Fruit fly (Drosophila melanogaster) whole organism, embryonic: ENCODE measurements around the gene Neurl4.
A peak's percentile ranks its signal among the peaks of the same experiment; 100 is the strongest.

Source experiments
- Asciz ChIP-seq: fragments of 200-800 bp; sonication (Bioruptor generic); optimal IDR thresholded peaks from 2 replicates; lab custom pipeline; 2017; ENCODE audit warnings: missing biosample characterization, mild to moderate bottlenecking, missing genetic modification characterization, missing genetic modification reagents
- Atf3 ChIP-seq: fragments of 200-800 bp; sonication (Bioruptor generic); optimal IDR thresholded peaks from 3 replicates; lab custom pipeline; 2016; ENCODE audit warnings: missing biosample characterization, missing genetic modification characterization
- BEAF-32 ChIP-seq: fragments of 200-800 bp; sonication (Bioruptor generic); optimal IDR thresholded peaks from 3 replicates; lab custom pipeline; 2017; ENCODE audit warnings: missing biosample characterization, missing genetic modification characterization, mild to moderate bottlenecking, moderate library complexity, missing genetic modification reagents
- Blimp-1 ChIP-seq: fragments of 200-800 bp; sonication (Bioruptor generic); optimal IDR thresholded peaks from 3 replicates; lab custom pipeline; 2018; ENCODE audit warnings: missing biosample characterization, missing genetic modification characterization, mild to moderate bottlenecking, moderate library complexity, missing genetic modification reagents
- CG10274 ChIP-seq: fragments of 200-800 bp; sonication (Bioruptor generic); optimal IDR thresholded peaks from 3 replicates; lab custom pipeline; 2017; ENCODE audit warnings: missing biosample characterization, mild to moderate bottlenecking, missing genetic modification characterization
- CG10431 ChIP-seq: fragments of 200-800 bp; sonication (Bioruptor generic); optimal IDR thresholded peaks from 3 replicates; lab custom pipeline; 2018; ENCODE audit warnings: missing biosample characterization, mild to moderate bottlenecking, missing genetic modification characterization
- CG10979 ChIP-seq: fragments of 200-800 bp; sonication (Bioruptor generic); optimal IDR thresholded peaks from 2 replicates; lab custom pipeline; 2018; ENCODE audit warnings: missing biosample characterization, mild to moderate bottlenecking, missing genetic modification characterization, moderate library complexity
- CG15011 ChIP-seq: fragments of 200-800 bp; sonication (Bioruptor generic); optimal IDR thresholded peaks from 3 replicates; lab custom pipeline; 2018; ENCODE audit warnings: missing biosample characterization, mild to moderate bottlenecking, missing genetic modification characterization
- CG18262 ChIP-seq: fragments of 200-800 bp; optimal IDR thresholded peaks from 3 replicates; lab custom pipeline; 2019; ENCODE audit warnings: missing biosample characterization, mild to moderate bottlenecking, missing genetic modification characterization, moderate library complexity
- CG18619 ChIP-seq: fragments of 200-800 bp; sonication (Bioruptor generic); optimal IDR thresholded peaks from 3 replicates; lab custom pipeline; 2017; ENCODE audit warnings: missing biosample characterization, mild to moderate bottlenecking, missing genetic modification characterization
- CG2120 ChIP-seq: fragments of 200-800 bp; sonication (Bioruptor generic); optimal IDR thresholded peaks from 3 replicates; lab custom pipeline; 2016; ENCODE audit warnings: missing biosample characterization, missing genetic modification characterization
- CG2678 ChIP-seq: fragments of 200-800 bp; sonication (Bioruptor generic); optimal IDR thresholded peaks from 3 replicates; lab custom pipeline; 2019; ENCODE audit warnings: missing biosample characterization, mild to moderate bottlenecking, missing genetic modification characterization, moderate library complexity
- CG2712 ChIP-seq: fragments of 200-800 bp; optimal IDR thresholded peaks from 3 replicates; lab custom pipeline; 2019; ENCODE audit warnings: missing biosample characterization, mild to moderate bottlenecking, missing genetic modification characterization, moderate library complexity
- CG32767 ChIP-seq: fragments of 200-800 bp; sonication (Bioruptor generic); IDR thresholded peaks from 2 replicates; pipeline ENCODE4 v1.3.6; 2022; ENCODE audit warnings: missing biosample characterization, missing genetic modification characterization
- CG34422 ChIP-seq: fragments of 200-800 bp; sonication (Bioruptor generic); IDR thresholded peaks from 3 replicates; pipeline ENCODE4 v1.3.6; 2022; ENCODE audit warnings: missing biosample characterization, missing genetic modification characterization
- CG3726 ChIP-seq: fragments of 200-800 bp; sonication (Bioruptor generic); IDR thresholded peaks from 3 replicates; pipeline ENCODE4, ENCODE4 v1.3.6; 2022; ENCODE audit warnings: missing biosample characterization, missing genetic modification characterization
- CG4707 ChIP-seq: fragments of 200-800 bp; sonication (Bioruptor generic); optimal IDR thresholded peaks from 2 replicates; lab custom pipeline; 2018; ENCODE audit warnings: missing biosample characterization, mild to moderate bottlenecking, missing genetic modification characterization, moderate library complexity
- CG6854 ChIP-seq: fragments of 200-800 bp; sonication (Bioruptor generic); optimal IDR thresholded peaks from 3 replicates; lab custom pipeline; 2017; ENCODE audit warnings: missing biosample characterization, mild to moderate bottlenecking, missing genetic modification characterization
- CG8478 ChIP-seq: fragments of >200 bp; optimal IDR thresholded peaks from 2 replicates; lab custom pipeline; 2018
- CG9215 ChIP-seq: fragments of 200-800 bp; sonication (Bioruptor generic); IDR thresholded peaks from 2 replicates; pipeline ENCODE4 v1.3.6; 2022; ENCODE audit warnings: missing biosample characterization, missing genetic modification characterization
- CTCF ChIP-seq: fragments of 200-800 bp; sonication (Bioruptor generic); optimal IDR thresholded peaks from 2 replicates; lab custom pipeline; 2017; ENCODE audit warnings: missing biosample characterization, mild to moderate bottlenecking, missing genetic modification characterization, moderate library complexity
- D19B ChIP-seq: fragments of 200-800 bp; sonication (Bioruptor generic); optimal IDR thresholded peaks from 2 replicates; lab custom pipeline; 2017; ENCODE audit warnings: missing biosample characterization, mild to moderate bottlenecking, missing genetic modification characterization
- Drgx ChIP-seq: fragments of 200-800 bp; sonication (Bioruptor generic); IDR thresholded peaks from 2 replicates; pipeline ENCODE4 v1.3.6; 2022; ENCODE audit warnings: missing biosample characterization, missing genetic modification characterization
- HHEX ChIP-seq: fragments of 200-800 bp; sonication (Bioruptor generic); optimal IDR thresholded peaks from 3 replicates; lab custom pipeline; 2017; ENCODE audit warnings: missing biosample characterization, mild to moderate bottlenecking, missing genetic modification characterization, missing genetic modification reagents
- Hr39 ChIP-seq: fragments of >200 bp; optimal IDR thresholded peaks from 2 replicates; lab custom pipeline; 2017
- Lim3 ChIP-seq: fragments of 200-800 bp; sonication (Bioruptor generic); IDR thresholded peaks from 2 replicates; pipeline ENCODE4 v1.3.6; 2022; ENCODE audit warnings: missing biosample characterization, missing genetic modification characterization
- MESR4 ChIP-seq: fragments of 200-800 bp; sonication (Bioruptor generic); optimal IDR thresholded peaks from 2 replicates; lab custom pipeline; 2018; ENCODE audit warnings: missing biosample characterization, mild to moderate bottlenecking, missing genetic modification characterization, moderate library complexity
- NFAT ChIP-seq: fragments of 200-800 bp; sonication (Bioruptor generic); IDR thresholded peaks from 2 replicates; pipeline ENCODE4 v1.3.6; 2022; ENCODE audit warnings: missing biosample characterization, missing genetic modification characterization
- Nf-YA ChIP-seq: fragments of 200-800 bp; sonication (Bioruptor generic); IDR thresholded peaks from 2 replicates; pipeline ENCODE4 v1.3.6; 2022; ENCODE audit warnings: missing biosample characterization, missing genetic modification characterization
- Sox100B ChIP-seq: fragments of 200-800 bp; sonication (Bioruptor generic); optimal IDR thresholded peaks from 3 replicates; lab custom pipeline; 2018; ENCODE audit warnings: missing biosample characterization, mild to moderate bottlenecking, missing genetic modification characterization
- Sox102F ChIP-seq: fragments of 200-800 bp; sonication (Bioruptor generic); optimal IDR thresholded peaks from 2 replicates; lab custom pipeline; 2018; ENCODE audit warnings: missing biosample characterization, mild to moderate bottlenecking, missing genetic modification characterization, moderate library complexity
- ara ChIP-seq: fragments of 200-800 bp; sonication (Bioruptor generic); IDR thresholded peaks from 2 replicates; pipeline ENCODE4 v1.3.6; 2022; ENCODE audit warnings: missing biosample characterization, missing genetic modification characterization
- bab2 ChIP-seq: fragments of 200-800 bp; sonication (Bioruptor generic); optimal IDR thresholded peaks from 2 replicates; lab custom pipeline; 2016; ENCODE audit warnings: missing biosample characterization, missing genetic modification characterization
- chinmo ChIP-seq: fragments of 200-800 bp; sonication (Bioruptor generic); IDR thresholded peaks from 4 replicates; pipeline ENCODE4 v1.3.6; 2022; ENCODE audit warnings: missing biosample characterization, missing genetic modification characterization; ENCODE audit not compliant: partially characterized antibody
- crc ChIP-seq: fragments of 200-800 bp; sonication (Bioruptor generic); optimal IDR thresholded peaks from 2 replicates; lab custom pipeline; 2016; ENCODE audit warnings: missing biosample characterization, missing genetic modification characterization
- disco-r ChIP-seq: fragments of 200-800 bp; sonication (Bioruptor generic); optimal IDR thresholded peaks from 2 replicates; lab custom pipeline; 2016; ENCODE audit warnings: missing biosample characterization, missing genetic modification characterization
- grau ChIP-seq: fragments of 200-800 bp; optimal IDR thresholded peaks from 3 replicates; lab custom pipeline; 2019; ENCODE audit warnings: missing biosample characterization, mild to moderate bottlenecking, missing genetic modification characterization, moderate library complexity
- ham ChIP-seq: fragments of 200-800 bp; sonication (Bioruptor generic); IDR thresholded peaks from 2 replicates; pipeline ENCODE4 v1.3.6; 2022; ENCODE audit warnings: missing biosample characterization, missing genetic modification characterization
- luna ChIP-seq: fragments of 200-800 bp; sonication (Bioruptor generic); optimal IDR thresholded peaks from 2 replicates; lab custom pipeline; 2016; ENCODE audit warnings: missing biosample characterization, missing genetic modification characterization
- pho ChIP-seq: fragments of 200-800 bp; sonication (Bioruptor generic); optimal IDR thresholded peaks from 2 replicates; lab custom pipeline; 2016; ENCODE audit warnings: missing biosample characterization, missing genetic modification characterization
- phol ChIP-seq: fragments of 200-800 bp; sonication (Bioruptor generic); optimal IDR thresholded peaks from 3 replicates; lab custom pipeline; 2018; ENCODE audit warnings: missing biosample characterization, mild to moderate bottlenecking, missing genetic modification characterization, moderate library complexity
- rib ChIP-seq: fragments of 200-800 bp; sonication (Bioruptor generic); IDR thresholded peaks from 2 replicates; pipeline ENCODE4 v1.3.6; 2022; ENCODE audit warnings: missing biosample characterization, missing genetic modification characterization
- ro ChIP-seq: fragments of 200-800 bp; sonication (Bioruptor generic); IDR thresholded peaks from 2 replicates; pipeline ENCODE4 v1.3.6; 2022; ENCODE audit warnings: missing biosample characterization, missing genetic modification characterization
- seq ChIP-seq: fragments of 200-800 bp; sonication (Bioruptor generic); IDR thresholded peaks from 2 replicates; pipeline ENCODE4 v1.3.6; 2022; ENCODE audit warnings: missing biosample characterization, missing genetic modification characterization
- sim ChIP-seq: fragments of 200-800 bp; sonication (Bioruptor generic); IDR thresholded peaks from 2 replicates; pipeline ENCODE4 v1.3.6; 2022; ENCODE audit warnings: missing biosample characterization, missing genetic modification characterization
- sob ChIP-seq: fragments of 200-800 bp; sonication (Bioruptor generic); IDR thresholded peaks from 2 replicates; pipeline ENCODE4 v1.3.6; 2022; ENCODE audit warnings: missing biosample characterization, missing genetic modification characterization
- sqz ChIP-seq: fragments of 200-800 bp; sonication (Bioruptor generic); optimal IDR thresholded peaks from 3 replicates; lab custom pipeline; 2018; ENCODE audit warnings: missing biosample characterization, mild to moderate bottlenecking, missing genetic modification characterization
- tna ChIP-seq: fragments of 200-800 bp; sonication (Bioruptor generic); IDR thresholded peaks from 2 replicates; pipeline ENCODE4 v1.3.6; 2022; ENCODE audit warnings: missing biosample characterization, missing genetic modification characterization; ENCODE audit not compliant: partially characterized antibody
- unc-4 ChIP-seq: fragments of 200-800 bp; sonication (Bioruptor generic); IDR thresholded peaks from 2 replicates; pipeline ENCODE4 v1.3.6; 2022; ENCODE audit warnings: missing biosample characterization, missing genetic modification characterization; ENCODE audit not compliant: partially characterized antibody
- unpg ChIP-seq: fragments of 200-800 bp; sonication (Bioruptor generic); optimal IDR thresholded peaks from 3 replicates; lab custom pipeline; 2018; ENCODE audit warnings: missing biosample characterization, mild to moderate bottlenecking, missing genetic modification characterization, moderate library complexity
- wek ChIP-seq: fragments of 200-800 bp; sonication (Bioruptor generic); optimal IDR thresholded peaks from 3 replicates; lab custom pipeline; 2018; ENCODE audit warnings: missing biosample characterization, mild to moderate bottlenecking, missing genetic modification characterization, moderate library complexity

Neurl4 gene

DNA sequence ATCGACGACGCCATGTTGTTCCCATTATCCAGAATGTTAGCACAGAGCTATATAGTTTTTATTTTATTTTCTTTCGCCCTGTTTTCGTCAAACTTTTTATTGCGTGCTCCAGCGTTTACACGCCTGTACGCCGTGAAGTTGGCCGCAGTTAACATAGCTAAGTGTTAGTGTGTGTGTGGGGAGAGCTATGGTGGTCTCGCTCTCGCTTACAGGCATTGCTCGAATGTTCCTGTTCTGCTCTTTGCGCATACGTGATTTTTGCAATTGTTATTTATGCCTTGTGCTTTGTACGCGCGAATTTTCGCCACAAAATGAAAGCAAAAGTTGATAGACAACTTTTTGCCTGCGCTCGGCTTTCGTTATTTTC, 45.7 kb downstream of the Neurl4 start (continued):
- TF ChIP-seq phol (tag; lab: Kevin White, UChicago) (peak; percentile 43), CG10979 (tag; lab: Kevin White, UChicago) (no peak), sim (GFP tag; lab: Robert Waterston, UW) (no peak), CG32767 (GFP tag; lab: Robert Waterston, UW) (0 out of 2 replicates have a peak, but pooled peaks have one; percentile 31), Asciz (no peak), wek (GFP tag; lab: Kevin White, UChicago) (peak; percentile 11), BEAF-32 (GFP tag; lab: Kevin White, UChicago) (peak; percentile 8), pho (no peak), CG3726 (GFP tag; lab: Robert Waterston, UW) (no peak), CG6854 (peak; percentile 44), HHEX (GFP tag; lab: Kevin White, UChicago) (peak; percentile 39), grau (tag; lab: Kevin White, UChicago) (peak; percentile 20), sob (0 out of 2 replicates have a peak, but pooled peaks have one; percentile 33), unpg (GFP tag; lab: Kevin White, UChicago) (no peak), Lim3 (GFP tag; lab: Robert Waterston, UW) (no peak), CG8478 (lab: Kevin White, UChicago) (peak; percentile 74), CG34422 (GFP tag; lab: Robert Waterston, UW) (peak; percentile 74), ara (GFP tag; lab: Robert Waterston, UW) (no peak), CG15011 (no peak), Nf-YA (GFP tag; lab: Robert Waterston, UW) (no peak; the same call in 1 of the 2 replicates), ham (GFP tag; lab: Robert Waterston, UW) (no peak), CG10274 (GFP tag; lab: Kevin White, UChicago) (no peak), luna (GFP tag; lab: Kevin White, UChicago) (no peak), CG9215 (GFP tag; lab: Robert Waterston, UW) (no peak; the same call in 1 of the 2 replicates), rib (GFP tag; lab: Robert Waterston, UW) (peak; percentile 98), bab2 (GFP tag; lab: Kevin White, UChicago) (no peak), unc-4 (GFP tag; lab: Robert Waterston, UW) (no peak), CG4707 (no peak), Sox102F (GFP tag; lab: Kevin White, UChicago) (no peak), chinmo (GFP tag; lab: Robert Waterston, UW) (peak; percentile 89; the same call in 3 of the 4 replicates), CTCF (GFP tag; lab: Kevin White, UChicago) (no peak), CG10431 (GFP tag; lab: Kevin White, UChicago) (peak; percentile 48), NFAT (GFP tag; lab: Robert Waterston, UW) (no peak), ro (GFP tag; lab: Robert Waterston, UW) (no peak), D19B (GFP tag; lab: Kevin White, UChicago) (no peak), Atf3 (GFP tag; lab: Kevin White, UChicago) (no peak), sqz (GFP tag; lab: Kevin White, UChicago) (no peak), MESR4 (GFP tag; lab: Kevin White, UChicago) (peak; percentile 37), crc (GFP tag; lab: Kevin White, UChicago) (no peak), Blimp-1 (GFP tag; lab: Kevin White, UChicago) (peak; percentile 30)

DNA sequence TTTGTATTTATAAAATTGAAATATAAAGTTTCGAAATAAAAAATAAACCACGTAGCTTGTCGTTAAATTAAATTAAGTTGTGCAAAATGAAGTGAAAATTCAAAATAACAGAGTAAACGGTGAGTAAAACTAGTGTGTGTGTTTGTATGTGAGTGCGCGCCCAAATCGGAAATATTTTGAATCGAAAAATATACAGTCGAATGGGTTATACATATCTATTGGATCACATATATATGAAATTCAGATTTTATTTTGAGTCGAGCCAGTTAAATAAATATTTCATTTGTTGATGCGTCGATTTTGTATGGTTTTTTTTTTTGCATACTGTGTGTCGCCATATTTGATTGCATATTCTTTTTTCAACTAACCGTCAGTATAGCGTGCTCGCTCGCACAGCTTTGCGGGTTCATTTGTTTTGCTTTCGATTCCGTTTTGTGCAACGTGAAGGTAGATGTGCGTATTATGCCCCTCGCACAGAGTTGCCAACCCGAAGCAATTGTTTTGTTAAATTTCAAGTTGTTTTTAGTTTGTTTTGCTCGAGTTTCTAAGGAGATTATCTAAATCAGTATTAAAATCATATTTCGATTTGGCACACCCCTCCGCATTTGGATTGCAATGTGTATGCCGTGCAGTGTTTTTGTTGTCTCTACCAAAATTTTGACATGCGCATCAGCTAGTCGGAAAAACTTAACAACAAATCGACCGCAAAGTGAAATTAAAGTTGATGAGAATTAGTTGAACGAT, 46.2 kb downstream of the Neurl4 start:
- TF ChIP-seq tna (GFP tag; lab: Robert Waterston, UW): peak; percentile 28; the same call in 1 of the 2 replicates
- TF ChIP-seq disco-r (GFP tag; lab: Kevin White, UChicago): no peak
- peak; percentile 18 for TF ChIP-seq CG18262 (tag; lab: Kevin White, UChicago)
- TF ChIP-seq crc (GFP tag; lab: Kevin White, UChicago): no peak
- TF ChIP-seq grau (tag; lab: Kevin White, UChicago): peak; percentile 18
- peak; percentile 98 for TF ChIP-seq phol (tag; lab: Kevin White, UChicago)
- peak; percentile 12 for TF ChIP-seq CG18619 (GFP tag; lab: Kevin White, UChicago)
- peak; percentile 21 for TF ChIP-seq CG2678 (tag; lab: Kevin White, UChicago)
- TF ChIP-seq CG2712 (tag; lab: Kevin White, UChicago): peak; percentile 12
- peak; percentile 42 for TF ChIP-seq CG2120 (GFP tag; lab: Kevin White, UChicago)
- TF ChIP-seq Blimp-1 (GFP tag; lab: Kevin White, UChicago): no peak
- TF ChIP-seq Hr39 (lab: Kevin White, UChicago): no peak
- no peak for TF ChIP-seq seq (GFP tag; lab: Robert Waterston, UW)
- peak; percentile 3 for TF ChIP-seq Sox100B (GFP tag; lab: Kevin White, UChicago)
- 0 out of 2 replicates have a peak, but pooled peaks have one; percentile 21 for TF ChIP-seq Drgx (GFP tag; lab: Robert Waterston, UW)
